Fruit fly (Drosophila melanogaster) whole organism, embryonic: ENCODE results near the gene CG31800.
A peak's percentile ranks its signal among the peaks of the same experiment; 100 is the strongest.

Source experiments
- Adf1 ChIP-seq: fragments of 200-800 bp; sonication (Bioruptor generic); IDR thresholded peaks from 2 replicates; pipeline ENCODE4 v1.3.6; 2022; ENCODE audit warnings: missing biosample characterization, missing genetic modification characterization
- Atf6 ChIP-seq: fragments of 200-800 bp; sonication (Bioruptor generic); IDR thresholded peaks from 2 replicates; pipeline ENCODE4 v1.3.6; 2022; ENCODE audit warnings: missing biosample characterization, missing genetic modification characterization
- CG11696 ChIP-seq: fragments of 200-800 bp; sonication (Bioruptor generic); IDR thresholded peaks from 2 replicates; pipeline ENCODE4 v1.3.6; 2022; ENCODE audit warnings: missing biosample characterization, missing genetic modification characterization
- CG13123 ChIP-seq: fragments of 200-800 bp; sonication (Bioruptor generic); optimal IDR thresholded peaks from 2 replicates; lab custom pipeline; 2016; ENCODE audit warnings: missing biosample characterization, missing genetic modification characterization
- CG1603 ChIP-seq: fragments of 200-800 bp; sonication (Bioruptor generic); optimal IDR thresholded peaks from 2 replicates; lab custom pipeline; 2019; ENCODE audit warnings: missing biosample characterization, mild to moderate bottlenecking, missing genetic modification characterization, moderate library complexity
- CG17328 ChIP-seq: fragments of 200-800 bp; sonication (Bioruptor generic); IDR thresholded peaks from 2 replicates; pipeline ENCODE4 v1.3.6; 2022; ENCODE audit warnings: missing biosample characterization, missing genetic modification characterization
- CG17829 ChIP-seq: fragments of 200-800 bp; optimal IDR thresholded peaks from 2 replicates; lab custom pipeline; 2019; ENCODE audit warnings: missing biosample characterization, mild to moderate bottlenecking, missing genetic modification characterization, moderate library complexity
- CG2116 ChIP-seq: fragments of 200-800 bp; sonication (Bioruptor generic); optimal IDR thresholded peaks from 3 replicates; lab custom pipeline; 2018; ENCODE audit warnings: missing biosample characterization, mild to moderate bottlenecking, missing genetic modification characterization
- CG31365 ChIP-seq: fragments of 200-800 bp; sonication (Bioruptor generic); optimal IDR thresholded peaks from 2 replicates; lab custom pipeline; 2018; ENCODE audit warnings: missing biosample characterization, mild to moderate bottlenecking, missing genetic modification characterization
- CG32532 ChIP-seq: fragments of 200-800 bp; sonication (Bioruptor generic); IDR thresholded peaks from 2 replicates; pipeline ENCODE4 v1.3.6; 2022; ENCODE audit warnings: missing biosample characterization, missing genetic modification characterization
- CG3726 ChIP-seq: fragments of 200-800 bp; sonication (Bioruptor generic); IDR thresholded peaks from 3 replicates; pipeline ENCODE4, ENCODE4 v1.3.6; 2022; ENCODE audit warnings: missing biosample characterization, missing genetic modification characterization
- CG6272 ChIP-seq: fragments of 200-800 bp; sonication (Bioruptor generic); IDR thresholded peaks from 2 replicates; pipeline ENCODE4 v1.3.6; 2022; ENCODE audit warnings: missing biosample characterization, missing genetic modification characterization
- CG7556 ChIP-seq: fragments of 200-800 bp; sonication (Bioruptor generic); optimal IDR thresholded peaks from 2 replicates; lab custom pipeline; 2017; ENCODE audit warnings: missing biosample characterization, mild to moderate bottlenecking, missing genetic modification characterization
- CG9437 ChIP-seq: fragments of 200-800 bp; sonication (Bioruptor generic); optimal IDR thresholded peaks from 2 replicates; lab custom pipeline; 2018; ENCODE audit warnings: missing biosample characterization, mild to moderate bottlenecking, missing genetic modification characterization
- CG9876 ChIP-seq: fragments of 200-800 bp; sonication (Bioruptor generic); optimal IDR thresholded peaks from 2 replicates; lab custom pipeline; 2016; ENCODE audit warnings: missing biosample characterization, missing genetic modification characterization
- Dbx ChIP-seq: fragments of 200-800 bp; sonication (Bioruptor generic); IDR thresholded peaks from 3 replicates; pipeline ENCODE4 v1.3.6; 2022; ENCODE audit warnings: missing biosample characterization, missing genetic modification characterization
- Dll ChIP-seq: fragments of 200-800 bp; sonication (Bioruptor generic); IDR thresholded peaks from 4 replicates; pipeline ENCODE4 v1.3.6; 2022; ENCODE audit warnings: missing biosample characterization, missing genetic modification characterization; ENCODE audit not compliant: partially characterized antibody
- Doc2 ChIP-seq: fragments of 200-800 bp; sonication (Bioruptor generic); IDR thresholded peaks from 2 replicates; pipeline ENCODE4 v1.3.6; 2022; ENCODE audit warnings: missing biosample characterization, missing genetic modification characterization
- Ets97D ChIP-seq: fragments of 200-800 bp; sonication (Bioruptor generic); optimal IDR thresholded peaks from 3 replicates; lab custom pipeline; 2016; ENCODE audit warnings: missing biosample characterization, missing genetic modification characterization
- Fer2 ChIP-seq: fragments of 200-800 bp; sonication (Bioruptor generic); optimal IDR thresholded peaks from 2 replicates; lab custom pipeline; 2018; ENCODE audit warnings: missing biosample characterization, mild to moderate bottlenecking, missing genetic modification characterization, moderate library complexity
- HLH54F ChIP-seq: fragments of 200-800 bp; sonication (Bioruptor generic); optimal IDR thresholded peaks from 3 replicates; lab custom pipeline; 2016; ENCODE audit warnings: missing biosample characterization, missing genetic modification characterization
- Hr51 ChIP-seq, 2 experiments: fragments of 200-800 bp; sonication (Bioruptor generic); optimal IDR thresholded peaks; 2 replicates in 1 of 2; 3 replicates in 1 of 2; lab custom pipeline; 2016 to 2018; ENCODE audit warnings: missing biosample characterization in 2 of 2, missing genetic modification characterization in 2 of 2, mild to moderate bottlenecking in 1 of 2, moderate library complexity in 1 of 2
- Lhr ChIP-seq: fragments of 200-800 bp; sonication (Bioruptor generic); optimal IDR thresholded peaks from 3 replicates; lab custom pipeline; 2017; ENCODE audit warnings: mild to moderate bottlenecking, missing biosample characterization, missing genetic modification reagents, missing genetic modification characterization
- NC2β ChIP-seq: fragments of 200-800 bp; sonication (Bioruptor generic); optimal IDR thresholded peaks from 2 replicates; lab custom pipeline; 2016; ENCODE audit warnings: missing biosample characterization, missing genetic modification characterization
- NFAT ChIP-seq: fragments of 200-800 bp; sonication (Bioruptor generic); IDR thresholded peaks from 2 replicates; pipeline ENCODE4 v1.3.6; 2022; ENCODE audit warnings: missing biosample characterization, missing genetic modification characterization
- Poxn ChIP-seq: fragments of 200-800 bp; sonication (Bioruptor generic); IDR thresholded peaks from 2 replicates; pipeline ENCODE4 v1.3.6; 2022; ENCODE audit warnings: missing biosample characterization, missing genetic modification characterization
- Ptx1 ChIP-seq: fragments of 200-800 bp; sonication (Bioruptor generic); IDR thresholded peaks from 2 replicates; pipeline ENCODE4 v1.3.6; 2022; ENCODE audit warnings: missing biosample characterization, missing genetic modification characterization
- Sin3A ChIP-seq: fragments of >200 bp; optimal IDR thresholded peaks from 2 replicates; lab custom pipeline; 2018
- Stat92E ChIP-seq, 3 experiments: fragments of >200 bp in 2 of 3; fragments of 200-800 bp in 1 of 3; sonication (Bioruptor generic) in 1 of 3; optimal IDR thresholded peaks; 2 replicates each; lab custom pipeline; 2017 to 2019; ENCODE audit warnings: missing biosample characterization in 3 of 3, missing genetic modification characterization in 3 of 3, mild to moderate bottlenecking in 1 of 3, moderate library complexity in 1 of 3
- TFAM ChIP-seq: fragments of 200-800 bp; sonication (Bioruptor generic); optimal IDR thresholded peaks from 2 replicates; lab custom pipeline; 2017; ENCODE audit warnings: missing biosample characterization, missing genetic modification characterization, inconsistent platforms
- ac ChIP-seq: fragments of 200-800 bp; sonication (Bioruptor generic); optimal IDR thresholded peaks from 3 replicates; lab custom pipeline; 2017; ENCODE audit warnings: missing biosample characterization, mild to moderate bottlenecking, missing genetic modification characterization
- amos ChIP-seq: fragments of 200-800 bp; sonication (Bioruptor generic); IDR thresholded peaks from 2 replicates; pipeline ENCODE4 v1.3.6; 2022; ENCODE audit warnings: missing biosample characterization, missing genetic modification characterization; ENCODE audit not compliant: partially characterized antibody
- ara ChIP-seq: fragments of 200-800 bp; sonication (Bioruptor generic); IDR thresholded peaks from 2 replicates; pipeline ENCODE4 v1.3.6; 2022; ENCODE audit warnings: missing biosample characterization, missing genetic modification characterization
- bsh ChIP-seq, 2 experiments: fragments of 200-800 bp; sonication (Bioruptor generic); optimal IDR thresholded peaks; 2 replicates each; lab custom pipeline; 2017 to 2018; ENCODE audit warnings: mild to moderate bottlenecking in 2 of 2, missing biosample characterization in 2 of 2, missing genetic modification characterization in 2 of 2, moderate library complexity in 1 of 2
- btn ChIP-seq: fragments of 200-800 bp; sonication (Bioruptor generic); optimal IDR thresholded peaks from 2 replicates; lab custom pipeline; 2016; ENCODE audit warnings: missing biosample characterization, missing genetic modification characterization
- croc ChIP-seq: fragments of 200-800 bp; sonication (Bioruptor generic); conservative IDR thresholded peaks from 3 replicates; pipeline ENCODE4 v1.3.6; 2022; ENCODE audit warnings: missing biosample characterization, missing genetic modification characterization
- crp ChIP-seq, 2 experiments: fragments of 200-800 bp; sonication (Bioruptor generic); optimal IDR thresholded peaks; 2 replicates in 1 of 2; 3 replicates in 1 of 2; lab custom pipeline; 2017; ENCODE audit warnings: missing biosample characterization in 2 of 2, missing genetic modification characterization in 2 of 2, mild to moderate bottlenecking in 1 of 2, moderate library complexity in 1 of 2
- danr ChIP-seq: fragments of 200-800 bp; sonication (Bioruptor generic); IDR thresholded peaks from 2 replicates; pipeline ENCODE4 v1.3.6; 2022; ENCODE audit warnings: missing biosample characterization, missing genetic modification characterization
- esg ChIP-seq: fragments of 200-800 bp; sonication (Bioruptor generic); conservative IDR thresholded peaks from 2 replicates; pipeline ENCODE4 v1.3.6; 2022; ENCODE audit warnings: missing biosample characterization, missing genetic modification characterization
- eyg ChIP-seq: fragments of 200-800 bp; sonication (Bioruptor generic); optimal IDR thresholded peaks from 3 replicates; lab custom pipeline; 2016; ENCODE audit warnings: missing biosample characterization, missing genetic modification characterization
- fd102C ChIP-seq: fragments of 200-800 bp; sonication (Bioruptor generic); optimal IDR thresholded peaks from 2 replicates; lab custom pipeline; 2018; ENCODE audit warnings: missing biosample characterization, mild to moderate bottlenecking, missing genetic modification characterization, moderate library complexity
- gt ChIP-seq: fragments of 200-800 bp; sonication (Bioruptor generic); IDR thresholded peaks from 2 replicates; pipeline ENCODE4 v1.3.6; 2022; ENCODE audit warnings: missing biosample characterization, missing genetic modification characterization
- jing ChIP-seq: fragments of 200-800 bp; sonication (Bioruptor generic); optimal IDR thresholded peaks from 2 replicates; lab custom pipeline; 2018; ENCODE audit warnings: missing biosample characterization, mild to moderate bottlenecking, missing genetic modification characterization
- klu ChIP-seq: fragments of 200-800 bp; sonication (Bioruptor generic); IDR thresholded peaks from 2 replicates; pipeline ENCODE4 v1.3.6; 2022; ENCODE audit warnings: missing biosample characterization, missing genetic modification characterization
- knrl ChIP-seq: fragments of 200-800 bp; sonication (Bioruptor generic); IDR thresholded peaks from 3 replicates; pipeline ENCODE4 v1.3.6; 2022; ENCODE audit warnings: missing biosample characterization, missing genetic modification characterization; ENCODE audit not compliant: partially characterized antibody
- mam ChIP-seq: fragments of 200-800 bp; sonication (Bioruptor generic); optimal IDR thresholded peaks from 3 replicates; lab custom pipeline; 2016; ENCODE audit warnings: missing biosample characterization, missing genetic modification characterization
- shn ChIP-seq: fragments of 200-800 bp; sonication (Bioruptor generic); optimal IDR thresholded peaks from 3 replicates; lab custom pipeline; 2016; ENCODE audit warnings: missing biosample characterization, missing genetic modification characterization
- sob ChIP-seq: fragments of 200-800 bp; sonication (Bioruptor generic); IDR thresholded peaks from 2 replicates; pipeline ENCODE4 v1.3.6; 2022; ENCODE audit warnings: missing biosample characterization, missing genetic modification characterization
- tap ChIP-seq: fragments of 200-800 bp; optimal IDR thresholded peaks from 3 replicates; lab custom pipeline; 2019; ENCODE audit warnings: missing biosample characterization, mild to moderate bottlenecking, missing genetic modification characterization, moderate library complexity
- tx ChIP-seq: fragments of 200-800 bp; sonication (Bioruptor generic); optimal IDR thresholded peaks from 2 replicates; lab custom pipeline; 2016; ENCODE audit warnings: missing biosample characterization, missing genetic modification characterization

The CG31800 gene

dm6 chr2L:19051534-19052100 lies 17.2 kb upstream of the CG31800 start, which contains the start of gene Rpn3 (continued):
- peak; percentile 82 for TF ChIP-seq shn (GFP tag; lab: Kevin White, UChicago)
- peak; percentile 42 to 90 for TF ChIP-seq bsh (GFP tag; optimal IDR thresholded peaks at IDR 0.05; lab: Kevin White, UChicago)
- TF ChIP-seq Sin3A (lab: Kevin White, UChicago): no peak
- peak; percentile 88 for TF ChIP-seq CG17829 (tag; lab: Kevin White, UChicago)
- 0 out of 2 replicates have a peak, but pooled peaks have one; percentile 19 for TF ChIP-seq gt (GFP tag; lab: Robert Waterston, UW)
- peak; percentile 91 for TF ChIP-seq CG17328
- TF ChIP-seq CG13123: peak; percentile 68
- peak; percentile 77 for TF ChIP-seq Ets97D
- peak; percentile 74 to 82 for TF ChIP-seq Hr51 (GFP tag; optimal IDR thresholded peaks at IDR 0.05; lab: Kevin White, UChicago)
- peak; percentile 88 for TF ChIP-seq NC2β (GFP tag; lab: Kevin White, UChicago)
- peak; percentile 84 for TF ChIP-seq esg
- TF ChIP-seq CG11696: peak; percentile 74
- peak; percentile 79 for TF ChIP-seq CG6272 (GFP tag; lab: Robert Waterston, UW)
- peak; percentile 65 for TF ChIP-seq knrl (GFP tag; lab: Robert Waterston, UW)
- no peak for TF ChIP-seq jing (GFP tag; lab: Kevin White, UChicago)
- peak; percentile 64 for TF ChIP-seq CG9876
- peak; percentile 74 for TF ChIP-seq Dll
- no peak for TF ChIP-seq ac
- TF ChIP-seq btn (GFP tag; lab: Kevin White, UChicago): peak; percentile 29
- TF ChIP-seq amos (GFP tag; lab: Robert Waterston, UW): peak; percentile 38; the same call in 1 of the 2 replicates
- TF ChIP-seq Fer2 (tag; lab: Kevin White, UChicago): peak; percentile 13
- peak; percentile 32 for TF ChIP-seq TFAM (GFP tag; lab: Kevin White, UChicago)
- peak; percentile 59 for TF ChIP-seq Adf1
- peak; percentile 68; the same call in 1 of the 2 replicates for TF ChIP-seq klu (GFP tag; lab: Robert Waterston, UW)
- peak; percentile 78 for TF ChIP-seq CG7556 (GFP tag; lab: Kevin White, UChicago)
- TF ChIP-seq CG32532 (GFP tag; lab: Robert Waterston, UW): peak; percentile 88
- TF ChIP-seq NFAT (GFP tag; lab: Robert Waterston, UW): peak; percentile 63
- peak; percentile 34 for TF ChIP-seq Lhr
- TF ChIP-seq CG1603: peak; percentile 77
- peak; percentile 88 for TF ChIP-seq Dbx
- peak; percentile 86 for TF ChIP-seq sob
- TF ChIP-seq CG3726 (GFP tag; lab: Robert Waterston, UW): peak; percentile 54; the same call in 1 of the 3 replicates
- TF ChIP-seq CG31365 (tag; lab: Kevin White, UChicago): no peak
- TF ChIP-seq HLH54F: peak; percentile 85
- TF ChIP-seq tx: peak; percentile 75
- TF ChIP-seq tap (tag; lab: Kevin White, UChicago): peak; percentile 74
- TF ChIP-seq crp (GFP tag; optimal IDR thresholded peaks at IDR 0.05; lab: Kevin White, UChicago): peak in 1 of 2 experiments; percentile 26
- peak; percentile 86 for TF ChIP-seq ara (GFP tag; lab: Robert Waterston, UW)
- peak; percentile 37 for TF ChIP-seq fd102C (GFP tag; lab: Kevin White, UChicago)
- peak; percentile 52 for TF ChIP-seq croc (GFP tag; lab: Robert Waterston, UW)
- peak; percentile 10; the same call in 1 of the 2 replicates for TF ChIP-seq Poxn (GFP tag; lab: Robert Waterston, UW)
- TF ChIP-seq Ptx1: peak; percentile 91
- 0 out of 2 replicates have a peak, but pooled peaks have one; percentile 12 for TF ChIP-seq Doc2 (GFP tag; lab: Robert Waterston, UW)
- peak; percentile 90 for TF ChIP-seq Atf6
- TF ChIP-seq danr (GFP tag; lab: Robert Waterston, UW): peak; percentile 63
- TF ChIP-seq CG2116: peak; percentile 75
- TF ChIP-seq mam (GFP tag; lab: Kevin White, UChicago): peak; percentile 83
- TF ChIP-seq eyg (GFP tag; lab: Kevin White, UChicago): peak; percentile 55
- peak; percentile 99 for TF ChIP-seq CG9437
- no peak for TF ChIP-seq Stat92E (GFP tag; optimal IDR thresholded peaks at IDR 0.05; lab: Kevin White, UChicago)
